Worm (Caenorhabditis elegans): Measurements from ENCODE around the gene nlp-21.

- TF ChIP-seq flt-1 (GFP tag; IDR thresholded peaks at IDR 0.05) (no peak), cog-1 (tag; optimal IDR thresholded peaks at IDR 0.05) (no peak), T22C8.4 (GFP tag; IDR thresholded peaks at IDR 0.05) (no peak), klf-2 (GFP tag; conservative IDR thresholded peaks at IDR 0.05) (no peak), ztf-23 (GFP tag; IDR thresholded peaks at IDR 0.05) (no peak), tab-1 (GFP tag; IDR thresholded peaks at IDR 0.05) (no peak), med-1 (GFP tag; optimal IDR thresholded peaks at IDR 0.05; ENCODE audit: insufficient read depth) (no peak)
These were observed 14.2 kb downstream of the nlp-21 start for ce11 chrIII:11378910-11379309.
